Worm (Caenorhabditis elegans): ENCODE data around the gene C17B7.12.

The C17B7.12 gene

DNA sequence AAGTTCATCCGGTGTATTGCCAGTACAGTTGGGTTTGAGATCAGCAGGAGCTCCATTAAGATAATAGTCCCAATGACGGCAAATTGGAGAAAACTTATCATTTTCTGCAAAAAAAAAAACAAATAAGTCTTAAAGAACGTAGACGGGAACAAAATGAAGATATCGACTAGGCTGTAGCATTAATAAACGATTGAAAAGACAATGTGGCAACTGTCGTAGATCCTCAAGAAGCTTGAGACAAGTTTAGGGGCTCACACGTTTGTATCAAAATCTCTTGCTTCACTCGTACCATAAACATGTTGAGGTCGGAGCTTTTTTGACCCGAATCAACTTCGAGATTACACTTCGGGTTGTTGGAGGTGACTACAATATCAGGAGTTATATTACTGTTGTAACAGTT is 33.0 kb upstream of the C17B7.12 start, which contains the start of gene F35F10.14:
Gene F35F10.14 (minus strand): TSS at position 101 of the 400 bp plus-strand sequence.
- TF ChIP-seq nhr-237 (tag; optimal IDR thresholded peaks at IDR 0.05) (no peak), zip-8 (tag; optimal IDR thresholded peaks at IDR 0.05) (no peak), ham-2 (GFP tag; optimal IDR thresholded peaks at IDR 0.05) (no peak)

DNA sequence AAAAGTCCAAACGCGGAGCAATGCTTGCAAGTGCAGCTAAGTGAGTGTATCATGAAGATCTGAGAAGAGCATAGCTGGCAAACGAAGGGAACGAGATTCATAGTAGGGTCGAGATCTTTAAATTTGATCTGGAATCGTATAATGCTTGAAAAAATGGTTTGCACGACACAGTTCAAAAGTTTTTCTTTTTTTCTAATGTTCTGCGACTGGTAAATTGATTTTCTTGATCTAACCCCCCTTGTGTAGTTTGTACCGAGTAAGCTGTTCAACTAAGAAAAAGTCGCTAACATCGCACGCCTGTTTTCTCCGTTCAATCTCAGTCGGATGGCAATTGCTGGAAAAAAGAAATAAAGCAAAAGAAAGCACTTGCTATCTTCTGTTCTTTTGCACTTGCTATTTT is 32.6 kb upstream of the C17B7.12 start, which contains the start of gene C17B7.14:
Gene C17B7.14 (minus strand): TSS at position 101 of the 400 bp plus-strand sequence.
- TF ChIP-seq hlh-1 (tag; optimal IDR thresholded peaks at IDR 0.05) = no peak
- no peak for TF ChIP-seq ceh-83 (GFP tag; optimal IDR thresholded peaks at IDR 0.05)
- no peak for TF ChIP-seq ham-2 (GFP tag; optimal IDR thresholded peaks at IDR 0.05)
- TF ChIP-seq ceh-43 (GFP tag; optimal IDR thresholded peaks at IDR 0.05) = no peak

DNA sequence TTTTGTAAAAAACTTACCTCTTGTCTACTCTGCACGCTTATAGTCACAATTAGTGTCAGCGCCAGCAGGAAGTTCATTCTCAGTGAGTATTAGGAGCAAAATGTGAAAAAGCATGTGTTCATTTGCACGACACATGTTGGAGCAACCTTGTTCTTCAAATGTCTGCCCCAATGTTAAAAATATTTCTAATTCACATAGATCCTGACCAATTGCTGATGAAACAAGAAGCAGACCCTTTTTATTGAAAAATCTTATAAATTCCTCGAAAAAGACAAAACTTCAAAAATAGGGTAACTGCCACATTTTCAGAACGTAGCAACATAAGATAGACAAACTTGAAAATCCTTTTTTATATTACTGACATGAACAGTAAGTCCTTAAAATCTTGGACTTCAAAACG is 28.8 kb upstream of the C17B7.12 start, which contains the start of gene C17B7.8:
Gene C17B7.8 (minus strand): TSS at position 101 of the 400 bp plus-strand sequence.
- TF ChIP-seq nhr-2 (tag; optimal IDR thresholded peaks at IDR 0.05) (no peak), bed-3 (GFP tag; optimal IDR thresholded peaks at IDR 0.05) (no peak), ham-2 (GFP tag; optimal IDR thresholded peaks at IDR 0.05) (no peak), blmp-1 (tag; optimal IDR thresholded peaks at IDR 0.05) (no peak), lsy-2 (tag; optimal IDR thresholded peaks at IDR 0.05) (no peak), sem-2 (GFP tag; optimal IDR thresholded peaks at IDR 0.05) (no peak), elt-3 (tag; optimal IDR thresholded peaks at IDR 0.05) (no peak), drap-1 (GFP tag; optimal IDR thresholded peaks at IDR 0.05) (no peak)

DNA sequence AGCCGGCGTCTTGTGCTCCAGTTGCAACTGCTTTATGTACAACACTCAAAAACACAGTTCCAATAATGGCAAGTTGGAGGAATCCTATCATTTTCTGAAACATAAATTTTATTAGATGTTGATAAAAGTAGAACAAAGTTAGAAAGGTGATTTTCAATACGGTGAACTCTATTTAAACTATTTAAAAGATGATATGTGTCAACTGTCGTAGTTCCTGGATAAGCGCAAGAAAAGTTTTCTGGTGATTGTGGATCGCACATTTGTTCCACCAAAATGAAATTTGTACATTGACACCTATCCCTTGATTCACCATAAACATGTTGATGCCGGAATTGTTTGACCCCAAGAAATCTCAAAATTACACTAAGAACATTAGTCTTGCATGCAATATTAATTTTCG is 21.0 kb upstream of the C17B7.12 start, which contains the start of gene C17B7.9:
Gene C17B7.9 (minus strand): TSS at position 101 of the 400 bp plus-strand sequence.
- no peak for TF ChIP-seq ceh-39 (tag; optimal IDR thresholded peaks at IDR 0.05)
- no peak for TF ChIP-seq blmp-1 (tag; optimal IDR thresholded peaks at IDR 0.05)
- TF ChIP-seq ces-1 (GFP tag; optimal IDR thresholded peaks at IDR 0.05) = no peak
- TF ChIP-seq M03D4.4 (tag; optimal IDR thresholded peaks at IDR 0.05) = no peak
- TF ChIP-seq pha-4 (tag; optimal IDR thresholded peaks at IDR 0.05) = no peak
- no peak for TF ChIP-seq lin-13 (tag; optimal IDR thresholded peaks at IDR 0.05)
- TF ChIP-seq zip-8 (tag; optimal IDR thresholded peaks at IDR 0.05) = no peak
- TF ChIP-seq nhr-28 (tag; optimal IDR thresholded peaks at IDR 0.05) = no peak
- TF ChIP-seq drap-1 (GFP tag; optimal IDR thresholded peaks at IDR 0.05) = no peak
- TF ChIP-seq nhr-12 (tag; optimal IDR thresholded peaks at IDR 0.05) = no peak
- TF ChIP-seq mep-1 (tag; optimal IDR thresholded peaks at IDR 0.05) = no peak
- no peak for TF ChIP-seq ceh-43 (GFP tag; optimal IDR thresholded peaks at IDR 0.05)
- no peak for TF ChIP-seq lsy-2 (tag; optimal IDR thresholded peaks at IDR 0.05)
- TF ChIP-seq mab-5 (tag; optimal IDR thresholded peaks at IDR 0.05) = no peak
- no peak for TF ChIP-seq mls-2 (tag; optimal IDR thresholded peaks at IDR 0.05)

DNA sequence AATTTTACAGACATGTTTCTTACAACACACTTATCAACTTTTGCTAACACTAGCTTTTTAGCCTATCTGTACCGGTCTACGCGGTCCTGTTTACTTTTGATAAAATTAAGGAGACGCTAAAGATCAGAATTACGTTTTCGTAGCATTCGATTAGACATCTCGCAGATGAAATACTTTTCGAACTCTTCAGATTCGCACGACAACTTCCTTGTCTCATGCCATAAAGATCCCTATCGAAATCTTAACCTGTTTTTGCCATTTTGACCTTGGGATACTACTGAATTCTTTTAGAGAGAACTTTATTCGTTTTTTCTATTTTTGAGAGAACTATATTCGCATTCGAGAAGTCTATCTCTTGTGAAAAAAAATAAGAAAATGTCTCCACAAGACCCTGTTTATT is 19.7 kb upstream of the C17B7.12 start, which contains the start of gene C17B7.5:
Gene C17B7.5 (plus strand): TSS at position 301 of the 400 bp plus-strand sequence.
- TF ChIP-seq sem-2 (GFP tag; optimal IDR thresholded peaks at IDR 0.05) (no peak), nhr-76 (tag; optimal IDR thresholded peaks at IDR 0.05) (no peak), M03D4.4 (tag; optimal IDR thresholded peaks at IDR 0.05) (no peak)

DNA sequence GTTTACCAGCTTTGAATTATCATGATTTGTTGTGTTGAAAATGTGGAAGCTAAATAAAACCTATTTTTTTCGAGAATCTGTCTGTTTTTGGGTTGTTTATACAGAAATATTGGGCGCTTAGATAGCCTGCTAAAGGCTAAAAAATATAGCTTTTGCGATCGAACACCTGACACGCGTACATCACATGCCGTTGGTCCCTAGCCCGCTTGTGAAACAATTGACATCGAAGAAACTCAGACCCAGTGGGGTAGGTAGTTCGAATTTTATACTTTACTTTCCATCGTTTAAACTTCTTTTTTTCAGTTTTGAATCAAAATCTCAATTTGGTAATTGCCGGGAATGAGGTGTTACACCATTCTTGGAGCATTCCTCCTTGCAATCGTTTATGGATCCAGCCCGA is 14.0 kb upstream of the C17B7.12 start, which contains the start of gene C17B7.4:
Gene C17B7.4 (plus strand): TSS at position 301 of the 400 bp plus-strand sequence.
- TF ChIP-seq snpc-4 (tag; optimal IDR thresholded peaks at IDR 0.05) (no peak), unc-39 (tag; optimal IDR thresholded peaks at IDR 0.05) (no peak), zip-8 (tag; optimal IDR thresholded peaks at IDR 0.05) (no peak), bed-3 (GFP tag; optimal IDR thresholded peaks at IDR 0.05) (no peak), nhr-2 (tag; optimal IDR thresholded peaks at IDR 0.05) (no peak), mep-1 (tag; optimal IDR thresholded peaks at IDR 0.05) (no peak), nhr-28 (tag; optimal IDR thresholded peaks at IDR 0.05) (no peak), mls-2 (tag; optimal IDR thresholded peaks at IDR 0.05) (no peak), nhr-237 (tag; optimal IDR thresholded peaks at IDR 0.05) (no peak), pha-4 (tag; optimal IDR thresholded peaks at IDR 0.05) (no peak), lsy-2 (tag; optimal IDR thresholded peaks at IDR 0.05) (no peak), elt-3 (tag; optimal IDR thresholded peaks at IDR 0.05) (no peak), tbx-8 (GFP tag; optimal IDR thresholded peaks at IDR 0.05) (no peak)

DNA sequence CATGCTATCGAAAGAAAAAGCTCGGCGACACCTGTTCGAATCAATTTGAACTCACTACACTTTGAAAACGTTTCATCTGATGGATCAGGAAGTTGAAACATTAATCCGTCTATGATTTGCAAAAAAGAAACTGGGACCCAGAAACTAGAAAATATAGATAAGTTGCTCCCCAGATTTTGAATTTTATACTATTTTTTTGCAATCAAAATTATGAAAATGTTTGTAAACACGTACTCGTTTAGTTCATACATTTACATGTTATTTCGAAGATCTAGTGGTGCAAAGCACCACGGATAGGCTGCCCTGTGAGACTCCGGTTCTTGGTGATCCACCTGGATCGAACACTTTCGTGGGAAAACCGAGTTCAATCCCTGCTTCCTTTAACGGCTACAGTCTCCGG is 11.1 kb upstream of the C17B7.12 start, which contains the start of gene C17B7.10:
Gene C17B7.10 (minus strand): TSS at position 101 of the 400 bp plus-strand sequence.
- TF ChIP-seq lin-13 (tag; optimal IDR thresholded peaks at IDR 0.05) (no peak), pha-4 (tag; optimal IDR thresholded peaks at IDR 0.05) (no peak)
